Worm (Caenorhabditis elegans) whole organism, young adult: ENCODE measurements around the gene K07D4.5.

ENCODE experiments used
- B0261.1 ChIP-seq: sonication (generic microtip); optimal IDR thresholded peaks from 2 replicates; lab custom pipeline; 2016; ENCODE audit warnings: mild to moderate bottlenecking, missing genetic modification characterization, moderate library complexity, missing compliant biosample characterization
- snpc-4 ChIP-seq, 5 experiments: fragments of 150-350 bp in 1 of 5; sonication (generic microtip) in 4 of 5; optimal IDR thresholded peaks; 2 replicates each; lab custom pipeline; 2014 to 2018; ENCODE audit warnings: missing genetic modification characterization in 5 of 5, missing biosample characterization in 3 of 5, antibody characterized with exemption in 2 of 5, mild to moderate bottlenecking in 2 of 5, missing compliant biosample characterization in 2 of 5, missing genotype in 2 of 5, moderate library complexity in 2 of 5, missing genetic modification reagents in 1 of 5

DNA sequence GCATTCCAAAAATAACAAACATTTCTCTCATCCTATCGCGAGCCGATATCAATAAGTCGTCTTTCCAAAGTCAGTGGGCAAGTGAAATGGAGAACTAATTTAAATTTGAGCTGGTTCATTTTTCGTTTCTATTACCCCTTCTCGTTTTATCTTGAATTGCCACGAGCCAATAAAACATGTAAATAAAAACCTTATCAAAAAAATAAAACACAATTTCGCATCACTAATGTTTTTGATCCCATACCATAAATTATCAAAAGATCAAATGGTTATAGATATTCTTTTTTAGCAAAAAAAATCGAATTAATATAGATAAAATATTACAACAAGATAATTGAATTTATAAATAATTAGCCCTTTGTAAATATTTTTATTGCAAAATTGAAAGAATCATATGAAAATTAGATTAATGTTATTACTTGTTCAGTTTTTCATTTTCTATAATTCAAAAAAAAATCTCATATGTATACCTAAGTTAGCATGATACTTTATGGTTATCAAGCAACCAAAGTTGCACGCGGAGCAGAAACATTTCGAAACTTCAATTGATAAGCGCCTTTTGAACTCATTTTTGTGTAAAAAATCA lies 32.6 kb downstream of the K07D4.5 start, which contains the start of gene Y14H12A.1:
- TF ChIP-seq snpc-4 (GFP tag; optimal IDR thresholded peaks at IDR 0.05; lab: Kevin White, UChicago) (no peak), snpc-4 (tag; optimal IDR thresholded peaks at IDR 0.05; lab: Kevin White, UChicago) (no peak), B0261.1 (tag; lab: Kevin White, UChicago) (no peak)
